Worm (Caenorhabditis elegans): Measurements from ENCODE around the gene srh-212.

DNA sequence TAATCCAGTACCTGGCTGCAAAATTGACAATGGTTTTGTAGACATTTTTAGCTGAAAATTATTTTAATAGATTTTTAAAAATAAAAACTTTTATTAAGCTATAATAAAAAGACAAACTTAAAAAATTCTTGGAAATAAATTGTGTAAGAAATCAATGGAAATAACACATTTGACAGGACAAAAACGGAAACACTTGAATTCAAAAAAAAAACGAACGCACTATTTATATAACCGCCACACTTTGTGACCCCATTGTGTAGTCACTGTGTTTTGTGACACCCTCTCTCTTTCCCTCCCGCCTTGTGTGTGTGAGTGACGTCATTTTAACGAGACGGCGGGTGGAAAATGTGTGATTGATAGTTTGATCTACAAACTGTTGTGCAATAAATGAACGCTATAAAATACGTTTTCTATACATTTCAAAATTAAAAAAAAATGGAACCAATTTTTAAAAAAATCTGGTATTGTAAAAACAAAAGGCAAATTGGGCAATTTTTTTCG is 47.3 kb upstream of the srh-212 start, which contains the start of gene F59B1.8:
- no peak for TF ChIP-seq aly-2 (tag; optimal IDR thresholded peaks at IDR 0.05)
- TF ChIP-seq snpc-4 (tag; optimal IDR thresholded peaks at IDR 0.05): no peak
- TF ChIP-seq nhr-11 (tag; optimal IDR thresholded peaks at IDR 0.05): no peak
- no peak for TF ChIP-seq ceh-82 (tag; optimal IDR thresholded peaks at IDR 0.05)
